Comparison of ENCODE assay signal across 4 worm cellular contexts in genomic region chrIII:3242379-3242778, ce11.
TF ChIP-seq lines count a peak whose summit lies in the region.

No protein-coding gene starts in this region.

TF ChIP-seq in whole organism, L3 larva, 47 proteins besides CTCF, POLR2A, EP300 and RAD21:
- TF ChIP-seq fkh-10 (GFP tag; optimal IDR thresholded peaks at IDR 0.05; lab: Kevin White, UChicago) (no peak), nhr-12 (tag; optimal IDR thresholded peaks at IDR 0.05; lab: Kevin White, UChicago) (no peak), ceh-28 (tag; optimal IDR thresholded peaks at IDR 0.05; lab: Kevin White, UChicago) (peak; percentile 95)

TF ChIP-seq in whole organism, L4 larva, 104 proteins besides CTCF, POLR2A, EP300 and RAD21:
- TF ChIP-seq nhr-237 (tag; optimal IDR thresholded peaks at IDR 0.05; lab: Kevin White, UChicago) = no peak
- TF ChIP-seq nhr-48 (tag; optimal IDR thresholded peaks at IDR 0.05; lab: Kevin White, UChicago) = no peak
- no peak for TF ChIP-seq ceh-44 (GFP tag; IDR thresholded peaks at IDR 0.05; lab: Robert Waterston, UW)
- TF ChIP-seq attf-4 (tag; optimal IDR thresholded peaks at IDR 0.05; lab: Kevin White, UChicago) = no peak
- TF ChIP-seq sdz-12 (GFP tag; optimal IDR thresholded peaks at IDR 0.05; lab: Kevin White, UChicago) = no peak
- peak; percentile 89 for TF ChIP-seq ceh-28 (tag; optimal IDR thresholded peaks at IDR 0.05; lab: Kevin White, UChicago)
- no peak for TF ChIP-seq ceh-82 (tag; optimal IDR thresholded peaks at IDR 0.05; lab: Kevin White, UChicago)
- no peak for TF ChIP-seq lin-38 (GFP tag; IDR thresholded peaks at IDR 0.05; lab: Robert Waterston, UW)
- TF ChIP-seq php-3 (GFP tag; IDR thresholded peaks at IDR 0.05; lab: Robert Waterston, UW) = no peak

TF ChIP-seq in whole organism, late embryonic, 69 proteins besides CTCF, POLR2A, EP300 and RAD21:
- TF ChIP-seq ceh-9 (tag; optimal IDR thresholded peaks at IDR 0.05; lab: Kevin White, UChicago) = no peak
- TF ChIP-seq ceh-48 (tag; optimal IDR thresholded peaks at IDR 0.05; lab: Kevin White, UChicago) = peak; percentile 41

TF ChIP-seq in whole organism, midembryonic, 9 proteins besides CTCF, POLR2A, EP300 and RAD21:
- TF ChIP-seq cog-1 (tag; optimal IDR thresholded peaks at IDR 0.05; lab: Kevin White, UChicago) (no peak), T22C8.4 (GFP tag; IDR thresholded peaks at IDR 0.05; lab: Robert Waterston, UW) (peak; percentile 87)
